Fruit fly (Drosophila melanogaster) whole organism, embryonic: Measurements from ENCODE around the gene Prx3.

Source experiments
- CG10979 ChIP-seq: fragments of 200-800 bp; sonication (Bioruptor generic); optimal IDR thresholded peaks from 2 replicates; lab custom pipeline; 2018; ENCODE audit warnings: missing biosample characterization, mild to moderate bottlenecking, missing genetic modification characterization, moderate library complexity
- CG14014 ChIP-seq: fragments of 200-800 bp; sonication (Bioruptor generic); IDR thresholded peaks from 2 replicates; pipeline ENCODE4 v1.3.6; 2022; ENCODE audit warnings: missing biosample characterization, missing genetic modification characterization
- CG14050 ChIP-seq: fragments of 200-800 bp; sonication (Bioruptor generic); IDR thresholded peaks from 3 replicates; pipeline ENCODE4 v1.3.6; 2022; ENCODE audit warnings: missing biosample characterization, missing genetic modification characterization
- CG17829 ChIP-seq: fragments of 200-800 bp; optimal IDR thresholded peaks from 2 replicates; lab custom pipeline; 2019; ENCODE audit warnings: missing biosample characterization, mild to moderate bottlenecking, missing genetic modification characterization, moderate library complexity
- CG18262 ChIP-seq: fragments of 200-800 bp; optimal IDR thresholded peaks from 3 replicates; lab custom pipeline; 2019; ENCODE audit warnings: missing biosample characterization, mild to moderate bottlenecking, missing genetic modification characterization, moderate library complexity
- CG1832 ChIP-seq: fragments of 200-800 bp; sonication (Bioruptor generic); optimal IDR thresholded peaks from 2 replicates; lab custom pipeline; 2017; ENCODE audit warnings: missing biosample characterization, mild to moderate bottlenecking, missing genetic modification characterization, inconsistent platforms
- CG2712 ChIP-seq: fragments of 200-800 bp; optimal IDR thresholded peaks from 3 replicates; lab custom pipeline; 2019; ENCODE audit warnings: missing biosample characterization, mild to moderate bottlenecking, missing genetic modification characterization, moderate library complexity
- CG3281 ChIP-seq: fragments of 200-800 bp; sonication (Bioruptor generic); optimal IDR thresholded peaks from 3 replicates; lab custom pipeline; 2017; ENCODE audit warnings: missing biosample characterization, mild to moderate bottlenecking, missing genetic modification characterization
- CG3847 ChIP-seq: fragments of 200-800 bp; sonication (Bioruptor generic); IDR thresholded peaks from 2 replicates; pipeline ENCODE4 v1.3.6; 2022; ENCODE audit warnings: missing biosample characterization, missing genetic modification characterization
- CG4360 ChIP-seq: fragments of 200-800 bp; sonication (Bioruptor generic); IDR thresholded peaks from 2 replicates; pipeline ENCODE4 v1.3.6; 2022; ENCODE audit warnings: missing biosample characterization, missing genetic modification characterization
- CG4424 ChIP-seq: fragments of 200-800 bp; sonication (Bioruptor generic); optimal IDR thresholded peaks from 3 replicates; lab custom pipeline; 2016; ENCODE audit warnings: missing biosample characterization, missing genetic modification characterization
- CG6689 ChIP-seq: fragments of 200-800 bp; sonication (Bioruptor generic); IDR thresholded peaks from 2 replicates; pipeline ENCODE4 v1.3.6; 2022; ENCODE audit warnings: missing biosample characterization, missing genetic modification characterization
- CG8944 ChIP-seq: fragments of 200-800 bp; sonication (Bioruptor generic); optimal IDR thresholded peaks from 3 replicates; lab custom pipeline; 2016; ENCODE audit warnings: missing biosample characterization, missing genetic modification characterization
- Camta ChIP-seq: fragments of 200-800 bp; sonication (Bioruptor generic); optimal IDR thresholded peaks from 2 replicates; lab custom pipeline; 2016; ENCODE audit warnings: missing biosample characterization, missing genetic modification characterization
- Dfd ChIP-seq, 2 experiments: fragments of >200 bp; optimal IDR thresholded peaks; 2 replicates each; lab custom pipeline; 2017; ENCODE audit warnings: missing biosample characterization in 2 of 2, missing genetic modification characterization in 2 of 2
- Dll ChIP-seq: fragments of 200-800 bp; sonication (Bioruptor generic); IDR thresholded peaks from 4 replicates; pipeline ENCODE4 v1.3.6; 2022; ENCODE audit warnings: missing biosample characterization, missing genetic modification characterization; ENCODE audit not compliant: partially characterized antibody
- E2f1 ChIP-seq: fragments of 200-800 bp; sonication (Bioruptor generic); IDR thresholded peaks from 2 replicates; pipeline ENCODE4 v1.3.6; 2022; ENCODE audit warnings: missing biosample characterization, missing genetic modification characterization
- Nf-YB ChIP-seq: fragments of 200-800 bp; sonication (Bioruptor generic); optimal IDR thresholded peaks from 3 replicates; lab custom pipeline; 2019; ENCODE audit warnings: missing biosample characterization, mild to moderate bottlenecking, missing genetic modification characterization, moderate library complexity
- Nf-YC ChIP-seq: fragments of 200-800 bp; optimal IDR thresholded peaks from 3 replicates; lab custom pipeline; 2019; ENCODE audit warnings: missing biosample characterization, mild to moderate bottlenecking, missing genetic modification characterization, moderate library complexity
- Ssrp ChIP-seq: fragments of 200-800 bp; sonication (Bioruptor generic); optimal IDR thresholded peaks from 2 replicates; lab custom pipeline; 2018; ENCODE audit warnings: missing biosample characterization, mild to moderate bottlenecking, missing genetic modification characterization, moderate library complexity
- Trl ChIP-seq, 3 experiments: fragments of >200 bp in 2 of 3; fragments of 200-800 bp in 1 of 3; sonication (Bioruptor generic) in 1 of 3; optimal IDR thresholded peaks; 2 replicates in 1 of 3; 3 replicates in 2 of 3; lab custom pipeline; 2016 to 2017; ENCODE audit warnings: missing biosample characterization in 1 of 3, missing genetic modification characterization in 1 of 3
- Xrp1 ChIP-seq: fragments of 200-800 bp; sonication (Bioruptor generic); IDR thresholded peaks from 2 replicates; pipeline ENCODE4 v1.3.6; 2022; ENCODE audit warnings: missing biosample characterization, missing genetic modification characterization
- abd-A ChIP-seq: fragments of 200-800 bp; sonication (Bioruptor generic); optimal IDR thresholded peaks from 3 replicates; lab custom pipeline; 2019; ENCODE audit warnings: missing biosample characterization, mild to moderate bottlenecking, missing genetic modification characterization, moderate library complexity
- az2 ChIP-seq: fragments of 200-800 bp; sonication (Bioruptor generic); optimal IDR thresholded peaks from 3 replicates; lab custom pipeline; 2016; ENCODE audit warnings: missing biosample characterization, missing genetic modification characterization
- bigmax ChIP-seq: fragments of 200-800 bp; sonication (Bioruptor generic); optimal IDR thresholded peaks from 2 replicates; lab custom pipeline; 2018; ENCODE audit warnings: missing biosample characterization, mild to moderate bottlenecking, missing genetic modification characterization
- caup ChIP-seq: fragments of 200-800 bp; sonication (Bioruptor generic); optimal IDR thresholded peaks from 3 replicates; lab custom pipeline; 2017; ENCODE audit warnings: missing biosample characterization, mild to moderate bottlenecking, missing genetic modification characterization, moderate library complexity; ENCODE audit not compliant: severe bottlenecking
- cg ChIP-seq: fragments of 200-800 bp; sonication (Bioruptor generic); optimal IDR thresholded peaks from 3 replicates; lab custom pipeline; 2019; ENCODE audit warnings: missing biosample characterization, mild to moderate bottlenecking, missing genetic modification characterization, moderate library complexity
- dm ChIP-seq: fragments of 200-800 bp; sonication (Bioruptor generic); optimal IDR thresholded peaks from 3 replicates; lab custom pipeline; 2016; ENCODE audit warnings: missing biosample characterization, missing genetic modification characterization
- dmrt11E ChIP-seq: fragments of 200-800 bp; sonication (Bioruptor generic); optimal IDR thresholded peaks from 3 replicates; lab custom pipeline; 2018; ENCODE audit warnings: missing biosample characterization, mild to moderate bottlenecking, missing genetic modification characterization, moderate library complexity
- ewg ChIP-seq: fragments of 200-800 bp; sonication (Bioruptor generic); optimal IDR thresholded peaks from 3 replicates; lab custom pipeline; 2017; ENCODE audit warnings: mild to moderate bottlenecking, missing biosample characterization, missing genetic modification reagents, missing genetic modification characterization
- gce ChIP-seq: fragments of 200-800 bp; sonication (Bioruptor generic); IDR thresholded peaks from 3 replicates; pipeline ENCODE4 v1.3.6; 2022; ENCODE audit warnings: missing biosample characterization, missing genetic modification characterization
- gsb-n ChIP-seq: fragments of 200-800 bp; sonication (Bioruptor generic); optimal IDR thresholded peaks from 3 replicates; lab custom pipeline; 2018; ENCODE audit warnings: missing biosample characterization, mild to moderate bottlenecking, missing genetic modification characterization
- lola ChIP-seq, 3 experiments: fragments of >200 bp in 2 of 3; fragments of 200-800 bp in 1 of 3; sonication (Bioruptor generic) in 1 of 3; optimal IDR thresholded peaks; 2 replicates each; lab custom pipeline; 2017 to 2019; ENCODE audit warnings: missing biosample characterization in 3 of 3, missing genetic modification characterization in 3 of 3, mild to moderate bottlenecking in 1 of 3, moderate library complexity in 1 of 3
- pan ChIP-seq, 4 experiments: fragments of >200 bp in 3 of 4; fragments of 200-800 bp in 1 of 4; sonication (Bioruptor generic) in 1 of 4; optimal IDR thresholded peaks in 3 of 4; IDR thresholded peaks in 1 of 4; 2 replicates each; pipeline versions ENCODE4 v1.3.6 to Lab custom; 2017 to 2022; ENCODE audit warnings: missing biosample characterization in 2 of 4, missing genetic modification characterization in 2 of 4, mixed read lengths in 1 of 4
- phol ChIP-seq: fragments of 200-800 bp; sonication (Bioruptor generic); optimal IDR thresholded peaks from 3 replicates; lab custom pipeline; 2018; ENCODE audit warnings: missing biosample characterization, mild to moderate bottlenecking, missing genetic modification characterization, moderate library complexity
- prd ChIP-seq, 3 experiments: fragments of >200 bp in 2 of 3; fragments of 200-800 bp in 1 of 3; sonication (Bioruptor generic) in 1 of 3; optimal IDR thresholded peaks in 2 of 3; IDR thresholded peaks in 1 of 3; 2 replicates in 2 of 3; 3 replicates in 1 of 3; pipeline versions ENCODE4 v1.3.6 to Lab custom; 2017 to 2022; ENCODE audit warnings: missing biosample characterization in 1 of 3, missing genetic modification characterization in 1 of 3
- pros ChIP-seq: fragments of 200-800 bp; sonication (Bioruptor generic); optimal IDR thresholded peaks from 3 replicates; lab custom pipeline; 2019; ENCODE audit warnings: missing biosample characterization, mild to moderate bottlenecking, missing genetic modification characterization, moderate library complexity
- sens ChIP-seq: fragments of 200-800 bp; sonication (Bioruptor generic); peaks from one replicate; lab custom pipeline; 2016; ENCODE audit warnings: missing biosample characterization, missing genetic modification characterization
- seq ChIP-seq: fragments of 200-800 bp; sonication (Bioruptor generic); IDR thresholded peaks from 2 replicates; pipeline ENCODE4 v1.3.6; 2022; ENCODE audit warnings: missing biosample characterization, missing genetic modification characterization
- wdn ChIP-seq: fragments of 200-800 bp; sonication (Bioruptor generic); IDR thresholded peaks from 2 replicates; pipeline ENCODE4 v1.3.6; 2022; ENCODE audit warnings: missing biosample characterization, missing genetic modification characterization
- yki ChIP-seq: fragments of >200 bp; optimal IDR thresholded peaks from 3 replicates; lab custom pipeline; 2018

Prx3 gene

dm6 chr3R:17566619-17567489 is 20.5 kb upstream of the Prx3 start:
- TF ChIP-seq bigmax (GFP tag; lab: Kevin White, UChicago) (peak; percentile 70), CG3281 (GFP tag; lab: Kevin White, UChicago) (no peak), wdn (GFP tag; lab: Robert Waterston, UW) (no peak), Dfd (GFP tag; optimal IDR thresholded peaks at IDR 0.05; lab: Kevin White, UChicago) (peak in 1 of 2 experiments; percentile 65), E2f1 (GFP tag; lab: Robert Waterston, UW) (no peak), Dll (GFP tag; lab: Robert Waterston, UW) (no peak), CG8944 (GFP tag; lab: Kevin White, UChicago) (no peak), Nf-YC (tag; lab: Kevin White, UChicago) (peak; percentile 94), abd-A (tag; lab: Kevin White, UChicago) (peak; percentile 81), cg (GFP tag; lab: Kevin White, UChicago) (peak; percentile 66), pros (GFP tag; lab: Kevin White, UChicago) (peak; percentile 49), caup (no peak), Camta (GFP tag; lab: Kevin White, UChicago) (no peak), Nf-YB (GFP tag; lab: Kevin White, UChicago) (peak; percentile 93), seq (GFP tag; lab: Robert Waterston, UW) (peak; percentile 86), ewg (peak; percentile 58), gce (GFP tag; lab: Robert Waterston, UW) (no peak), az2 (GFP tag; lab: Kevin White, UChicago) (no peak), CG1832 (peak; percentile 34), Ssrp (no peak), CG14050 (no peak), yki (lab: Kevin White, UChicago) (peak; percentile 65), CG14014 (GFP tag; lab: Robert Waterston, UW) (no peak), Trl (optimal IDR thresholded peaks at IDR 0.05; lab: Kevin White, UChicago) (peak; percentile 79 to 88), Trl (GFP tag; optimal IDR thresholded peaks at IDR 0.05; lab: Kevin White, UChicago) (no peak), CG4360 (GFP tag; lab: Robert Waterston, UW) (peak; percentile 65)

DNA sequence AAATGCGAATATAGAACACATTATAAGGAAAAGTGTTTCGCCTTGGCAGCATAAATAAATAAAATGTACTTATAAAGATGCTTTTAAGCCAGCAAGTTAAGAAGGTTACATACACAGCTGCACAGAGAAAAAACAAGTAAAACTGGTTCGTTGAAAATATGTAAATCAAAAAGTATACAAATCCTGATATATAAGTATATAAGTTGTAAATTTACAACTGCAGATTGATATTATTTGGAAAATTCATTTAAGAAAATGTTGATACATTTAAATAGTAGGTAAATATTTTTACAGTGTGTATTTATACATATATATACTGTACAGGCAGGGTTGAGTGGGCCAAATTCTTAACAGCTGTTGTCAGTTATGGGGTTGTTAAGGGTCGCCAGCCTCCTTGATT is 18.5 kb upstream of the Prx3 start:
- TF ChIP-seq CG10979 (tag; lab: Kevin White, UChicago) (peak; percentile 42), dmrt11E (tag; lab: Kevin White, UChicago) (peak; percentile 44), sens (GFP tag; lab: Kevin White, UChicago) (peak; percentile 76), pan (optimal IDR thresholded peaks at IDR 0.05; lab: Kevin White, UChicago) (no peak), pan (GFP tag; optimal IDR thresholded peaks at IDR 0.05 in 1 of 2, IDR thresholded peaks at IDR 0.05 in 1 of 2) (no peak), CG6689 (GFP tag; lab: Robert Waterston, UW) (0 out of 2 replicates have a peak, but pooled peaks have one; percentile 8), CG4424 (GFP tag; lab: Kevin White, UChicago) (peak; percentile 13), phol (tag; lab: Kevin White, UChicago) (peak; percentile 14), CG4360 (GFP tag; lab: Robert Waterston, UW) (no peak), gsb-n (peak; percentile 8), CG3847 (no peak), E2f1 (GFP tag; lab: Robert Waterston, UW) (0 out of 2 replicates have a peak, but pooled peaks have one; percentile 9), Xrp1 (GFP tag; lab: Robert Waterston, UW) (peak; percentile 49; the same call in 1 of the 2 replicates), CG18262 (tag; lab: Kevin White, UChicago) (peak; percentile 51), CG2712 (peak; percentile 52), prd (optimal IDR thresholded peaks at IDR 0.05; lab: Kevin White, UChicago) (no peak), prd (GFP tag; IDR thresholded peaks at IDR 0.05; lab: Robert Waterston, UW) (peak; percentile 49; the same call in 1 of the 3 replicates), dm (GFP tag; lab: Kevin White, UChicago) (no peak), lola (GFP tag; optimal IDR thresholded peaks at IDR 0.05; lab: Kevin White, UChicago) (peak in 1 of 3 experiments; percentile 29), CG17829 (tag; lab: Kevin White, UChicago) (peak; percentile 26)
